Fruit fly (Drosophila melanogaster) whole organism, embryonic: ENCODE results near the gene CG9518.

Experiments used
- Atf-2 ChIP-seq: fragments of 200-800 bp; sonication (Bioruptor generic); optimal IDR thresholded peaks from 2 replicates; lab custom pipeline; 2016; ENCODE audit warnings: missing biosample characterization, missing genetic modification characterization
- BEAF-32 ChIP-seq: fragments of 200-800 bp; sonication (Bioruptor generic); optimal IDR thresholded peaks from 3 replicates; lab custom pipeline; 2017; ENCODE audit warnings: missing biosample characterization, missing genetic modification characterization, mild to moderate bottlenecking, moderate library complexity, missing genetic modification reagents
- CG10209 ChIP-seq: fragments of 200-800 bp; sonication (Bioruptor generic); optimal IDR thresholded peaks from 3 replicates; lab custom pipeline; 2017; ENCODE audit warnings: missing biosample characterization, mild to moderate bottlenecking, missing genetic modification characterization, missing genetic modification reagents
- CG10274 ChIP-seq: fragments of 200-800 bp; sonication (Bioruptor generic); optimal IDR thresholded peaks from 3 replicates; lab custom pipeline; 2017; ENCODE audit warnings: missing biosample characterization, mild to moderate bottlenecking, missing genetic modification characterization
- CG11247 ChIP-seq: fragments of 200-800 bp; sonication (Bioruptor generic); IDR thresholded peaks from 2 replicates; pipeline ENCODE4 v1.3.6; 2022; ENCODE audit warnings: missing biosample characterization, missing genetic modification characterization
- CG11456 ChIP-seq: fragments of 200-800 bp; sonication (Bioruptor generic); IDR thresholded peaks from 3 replicates; pipeline ENCODE4 v1.3.6; 2022; ENCODE audit warnings: missing biosample characterization, missing genetic modification characterization
- CG11504 ChIP-seq: fragments of 200-800 bp; sonication (Bioruptor generic); optimal IDR thresholded peaks from 3 replicates; lab custom pipeline; 2019; ENCODE audit warnings: missing biosample characterization, mild to moderate bottlenecking, missing genetic modification characterization, moderate library complexity
- CG12219 ChIP-seq: fragments of 200-800 bp; sonication (Bioruptor generic); optimal IDR thresholded peaks from 3 replicates; lab custom pipeline; 2018; ENCODE audit warnings: missing biosample characterization, mild to moderate bottlenecking, missing genetic modification characterization
- CG12659 ChIP-seq: fragments of 200-800 bp; sonication (Bioruptor generic); optimal IDR thresholded peaks from 3 replicates; lab custom pipeline; 2017; ENCODE audit warnings: mild to moderate bottlenecking, missing biosample characterization, missing genetic modification reagents, missing genetic modification characterization
- CG12769 ChIP-seq: fragments of 200-800 bp; sonication (Bioruptor generic); optimal IDR thresholded peaks from 2 replicates; lab custom pipeline; 2019; ENCODE audit warnings: missing biosample characterization, mild to moderate bottlenecking, missing genetic modification characterization, moderate library complexity
- CG12942 ChIP-seq: fragments of 200-800 bp; sonication (Bioruptor generic); optimal IDR thresholded peaks from 3 replicates; lab custom pipeline; 2016; ENCODE audit warnings: missing biosample characterization, missing genetic modification characterization
- CG14710 ChIP-seq: fragments of 200-800 bp; sonication (Bioruptor generic); optimal IDR thresholded peaks from 3 replicates; lab custom pipeline; 2019; ENCODE audit warnings: missing biosample characterization, mild to moderate bottlenecking, missing genetic modification characterization, moderate library complexity
- CG14860 ChIP-seq: fragments of 200-800 bp; sonication (Bioruptor generic); IDR thresholded peaks from 3 replicates; pipeline ENCODE4 v1.3.6; 2022; ENCODE audit warnings: missing biosample characterization, missing genetic modification characterization; ENCODE audit not compliant: partially characterized antibody
- CG15011 ChIP-seq: fragments of 200-800 bp; sonication (Bioruptor generic); optimal IDR thresholded peaks from 3 replicates; lab custom pipeline; 2018; ENCODE audit warnings: missing biosample characterization, mild to moderate bottlenecking, missing genetic modification characterization
- CG15479 ChIP-seq: fragments of 200-800 bp; sonication (Bioruptor generic); optimal IDR thresholded peaks from 3 replicates; lab custom pipeline; 2019; ENCODE audit warnings: missing biosample characterization, mild to moderate bottlenecking, missing genetic modification characterization, moderate library complexity
- CG2120 ChIP-seq: fragments of 200-800 bp; sonication (Bioruptor generic); optimal IDR thresholded peaks from 3 replicates; lab custom pipeline; 2016; ENCODE audit warnings: missing biosample characterization, missing genetic modification characterization
- CG30403 ChIP-seq: fragments of 200-800 bp; sonication (Bioruptor generic); optimal IDR thresholded peaks from 3 replicates; lab custom pipeline; 2016; ENCODE audit warnings: missing biosample characterization, missing genetic modification characterization
- CG3065 ChIP-seq: fragments of 200-800 bp; sonication (Bioruptor generic); optimal IDR thresholded peaks from 2 replicates; lab custom pipeline; 2016; ENCODE audit warnings: missing biosample characterization, missing genetic modification characterization
- CG31388 ChIP-seq: fragments of 200-800 bp; sonication (Bioruptor generic); optimal IDR thresholded peaks from 2 replicates; lab custom pipeline; 2016; ENCODE audit warnings: missing biosample characterization, missing genetic modification characterization
- CG3407 ChIP-seq: fragments of 200-800 bp; sonication (Bioruptor generic); optimal IDR thresholded peaks from 2 replicates; lab custom pipeline; 2018; ENCODE audit warnings: missing biosample characterization, mild to moderate bottlenecking, missing genetic modification characterization
- CG34376 ChIP-seq: fragments of 200-800 bp; sonication (Bioruptor generic); optimal IDR thresholded peaks from 2 replicates; lab custom pipeline; 2018; ENCODE audit warnings: missing biosample characterization, mild to moderate bottlenecking, missing genetic modification characterization
- CG34422 ChIP-seq: fragments of 200-800 bp; sonication (Bioruptor generic); IDR thresholded peaks from 3 replicates; pipeline ENCODE4 v1.3.6; 2022; ENCODE audit warnings: missing biosample characterization, missing genetic modification characterization
- CG6254 ChIP-seq: fragments of 200-800 bp; sonication (Bioruptor generic); optimal IDR thresholded peaks from 3 replicates; lab custom pipeline; 2017; ENCODE audit warnings: mild to moderate bottlenecking, missing biosample characterization, missing genetic modification reagents, missing genetic modification characterization
- CG9437 ChIP-seq: fragments of 200-800 bp; sonication (Bioruptor generic); optimal IDR thresholded peaks from 2 replicates; lab custom pipeline; 2018; ENCODE audit warnings: missing biosample characterization, mild to moderate bottlenecking, missing genetic modification characterization
- Dad ChIP-seq: fragments of 200-800 bp; sonication (Bioruptor generic); optimal IDR thresholded peaks from 3 replicates; lab custom pipeline; 2016; ENCODE audit warnings: missing biosample characterization, missing genetic modification characterization
- E2f2 ChIP-seq: fragments of 200-800 bp; sonication (Bioruptor generic); IDR thresholded peaks from 2 replicates; pipeline ENCODE4 v1.3.6; 2022; ENCODE audit warnings: missing biosample characterization, missing genetic modification characterization
- Elba2 ChIP-seq: fragments of 200-800 bp; sonication (Bioruptor generic); optimal IDR thresholded peaks from 3 replicates; lab custom pipeline; 2016; ENCODE audit warnings: missing biosample characterization, missing genetic modification characterization
- HLHmδ ChIP-seq: fragments of 200-800 bp; sonication (Bioruptor generic); optimal IDR thresholded peaks from 2 replicates; lab custom pipeline; 2018; ENCODE audit warnings: missing biosample characterization, mild to moderate bottlenecking, missing genetic modification characterization, moderate library complexity
- MESR4 ChIP-seq: fragments of 200-800 bp; sonication (Bioruptor generic); optimal IDR thresholded peaks from 2 replicates; lab custom pipeline; 2018; ENCODE audit warnings: missing biosample characterization, mild to moderate bottlenecking, missing genetic modification characterization, moderate library complexity
- Ssrp ChIP-seq: fragments of 200-800 bp; sonication (Bioruptor generic); optimal IDR thresholded peaks from 2 replicates; lab custom pipeline; 2018; ENCODE audit warnings: missing biosample characterization, mild to moderate bottlenecking, missing genetic modification characterization, moderate library complexity
- Stat92E ChIP-seq, 3 experiments: fragments of >200 bp in 2 of 3; fragments of 200-800 bp in 1 of 3; sonication (Bioruptor generic) in 1 of 3; optimal IDR thresholded peaks; 2 replicates each; lab custom pipeline; 2017 to 2019; ENCODE audit warnings: missing biosample characterization in 3 of 3, missing genetic modification characterization in 3 of 3, mild to moderate bottlenecking in 1 of 3, moderate library complexity in 1 of 3
- ara ChIP-seq: fragments of 200-800 bp; sonication (Bioruptor generic); IDR thresholded peaks from 2 replicates; pipeline ENCODE4 v1.3.6; 2022; ENCODE audit warnings: missing biosample characterization, missing genetic modification characterization
- ato ChIP-seq: fragments of 200-800 bp; sonication (Bioruptor generic); IDR thresholded peaks from 2 replicates; pipeline ENCODE4 v1.3.6; 2022; ENCODE audit warnings: missing biosample characterization, missing genetic modification characterization; ENCODE audit not compliant: partially characterized antibody
- bcd ChIP-seq: fragments of 200-800 bp; sonication (Bioruptor generic); optimal IDR thresholded peaks from 2 replicates; lab custom pipeline; 2017; ENCODE audit warnings: missing biosample characterization, mild to moderate bottlenecking, missing genetic modification characterization
- bowl ChIP-seq: fragments of 200-800 bp; sonication (Bioruptor generic); IDR thresholded peaks from 2 replicates; pipeline ENCODE4 v1.3.6; 2022; ENCODE audit warnings: missing biosample characterization, missing genetic modification characterization
- fd102C ChIP-seq: fragments of 200-800 bp; sonication (Bioruptor generic); optimal IDR thresholded peaks from 2 replicates; lab custom pipeline; 2018; ENCODE audit warnings: missing biosample characterization, mild to moderate bottlenecking, missing genetic modification characterization, moderate library complexity
- h ChIP-seq: fragments of >200 bp; optimal IDR thresholded peaks from 2 replicates; lab custom pipeline; 2017
- hbn ChIP-seq: fragments of 200-800 bp; sonication (Bioruptor generic); IDR thresholded peaks from 2 replicates; pipeline ENCODE4 v1.3.6; 2022; ENCODE audit warnings: missing biosample characterization, missing genetic modification characterization; ENCODE audit not compliant: partially characterized antibody
- maf-S ChIP-seq: fragments of 200-800 bp; sonication (Bioruptor generic); optimal IDR thresholded peaks from 2 replicates; lab custom pipeline; 2016; ENCODE audit warnings: missing biosample characterization, missing genetic modification characterization
- mld ChIP-seq: fragments of 200-800 bp; sonication (Bioruptor generic); IDR thresholded peaks from 3 replicates; pipeline ENCODE4 v1.3.6; 2022; ENCODE audit warnings: missing biosample characterization, missing genetic modification characterization; ENCODE audit not compliant: partially characterized antibody
- phol ChIP-seq: fragments of 200-800 bp; sonication (Bioruptor generic); optimal IDR thresholded peaks from 3 replicates; lab custom pipeline; 2018; ENCODE audit warnings: missing biosample characterization, mild to moderate bottlenecking, missing genetic modification characterization, moderate library complexity
- ranshi ChIP-seq: fragments of 200-800 bp; sonication (Bioruptor generic); IDR thresholded peaks from 2 replicates; pipeline ENCODE4 v1.3.6; 2022; ENCODE audit warnings: missing biosample characterization, missing genetic modification characterization
- sqz ChIP-seq: fragments of 200-800 bp; sonication (Bioruptor generic); optimal IDR thresholded peaks from 3 replicates; lab custom pipeline; 2018; ENCODE audit warnings: missing biosample characterization, mild to moderate bottlenecking, missing genetic modification characterization
- trem ChIP-seq: fragments of 200-800 bp; optimal IDR thresholded peaks from 3 replicates; lab custom pipeline; 2019; ENCODE audit warnings: missing biosample characterization, mild to moderate bottlenecking, missing genetic modification characterization, moderate library complexity
- ttk ChIP-seq: fragments of 200-800 bp; sonication (Bioruptor generic); IDR thresholded peaks from 2 replicates; pipeline ENCODE4 v2.1.2; 2022; ENCODE audit warnings: missing biosample characterization, missing genetic modification characterization
- unpg ChIP-seq: fragments of 200-800 bp; sonication (Bioruptor generic); optimal IDR thresholded peaks from 3 replicates; lab custom pipeline; 2018; ENCODE audit warnings: missing biosample characterization, mild to moderate bottlenecking, missing genetic modification characterization, moderate library complexity
- usp ChIP-seq: fragments of >200 bp; optimal IDR thresholded peaks from 2 replicates; lab custom pipeline; 2017; ENCODE audit warnings: missing biosample characterization, missing genetic modification characterization
- zf30C ChIP-seq: fragments of 200-800 bp; sonication (Bioruptor generic); optimal IDR thresholded peaks from 3 replicates; lab custom pipeline; 2018; ENCODE audit warnings: missing biosample characterization, mild to moderate bottlenecking, missing genetic modification characterization
- zfh2 ChIP-seq: fragments of 200-800 bp; sonication (Bioruptor generic); optimal IDR thresholded peaks from 2 replicates; lab custom pipeline; 2016; ENCODE audit warnings: missing biosample characterization, missing genetic modification characterization

The CG9518 gene

DNA sequence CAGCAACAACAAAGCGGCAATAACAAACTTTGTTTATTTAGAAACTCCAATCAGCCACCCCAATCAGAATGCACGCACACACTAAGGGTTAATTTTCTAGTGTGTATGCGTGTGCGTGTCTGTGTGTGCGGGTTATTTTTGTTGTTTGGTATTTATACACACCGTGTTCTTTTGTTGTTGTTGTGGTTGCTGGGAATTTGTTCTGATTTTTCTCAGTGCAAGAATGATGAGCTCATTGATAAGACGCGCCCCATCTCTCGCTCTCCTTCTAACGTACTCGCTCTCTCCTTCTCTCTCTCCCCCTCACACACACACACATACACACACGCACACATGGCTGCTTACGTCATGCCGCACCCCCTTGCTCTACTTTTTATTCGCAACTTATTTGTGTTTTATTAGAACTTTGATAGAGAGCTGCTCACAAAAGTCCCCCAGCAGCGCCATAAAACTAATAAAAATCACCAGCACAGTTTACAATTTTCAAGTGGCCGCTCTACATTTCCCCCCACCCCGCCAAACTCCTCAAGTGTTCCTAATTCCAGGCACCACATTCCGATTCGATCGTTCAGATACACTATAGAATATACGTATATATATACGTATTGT lies 31.1 kb downstream of the CG9518 start (continued):
- TF ChIP-seq CG12769 = peak; percentile 73
- no peak for TF ChIP-seq hbn (GFP tag; lab: Robert Waterston, UW)
- TF ChIP-seq phol (tag; lab: Kevin White, UChicago) = no peak
- TF ChIP-seq bcd (GFP tag; lab: Kevin White, UChicago) = peak; percentile 46
- no peak for TF ChIP-seq CG15011 (GFP tag; lab: Kevin White, UChicago)
- TF ChIP-seq bowl (GFP tag; lab: Robert Waterston, UW) = peak; percentile 23; the same call in 1 of the 2 replicates
- TF ChIP-seq CG34376 = peak; percentile 61
- TF ChIP-seq zf30C (GFP tag; lab: Kevin White, UChicago) = peak; percentile 91
- no peak for TF ChIP-seq MESR4 (GFP tag; lab: Kevin White, UChicago)
- no peak for TF ChIP-seq Elba2 (GFP tag; lab: Kevin White, UChicago)
- TF ChIP-seq Stat92E (GFP tag; optimal IDR thresholded peaks at IDR 0.05; lab: Kevin White, UChicago) = no peak
- no peak for TF ChIP-seq CG12942 (GFP tag; lab: Kevin White, UChicago)
- no peak for TF ChIP-seq fd102C (GFP tag; lab: Kevin White, UChicago)
- peak; percentile 26; the same call in 1 of the 2 replicates for TF ChIP-seq ara (GFP tag; lab: Robert Waterston, UW)
- TF ChIP-seq CG31388 (GFP tag; lab: Kevin White, UChicago) = no peak
- no peak for TF ChIP-seq BEAF-32 (GFP tag; lab: Kevin White, UChicago)
- peak; percentile 36; the same call in 1 of the 2 replicates for TF ChIP-seq CG11247 (GFP tag; lab: Robert Waterston, UW)
- TF ChIP-seq HLHmδ = no peak
- TF ChIP-seq CG14710 (tag; lab: Kevin White, UChicago) = no peak
- TF ChIP-seq ttk (GFP tag; lab: Robert Waterston, UW) = peak; percentile 60; the same call in 1 of the 2 replicates
- TF ChIP-seq CG10274 = no peak
- peak; percentile 30 for TF ChIP-seq maf-S
- peak; percentile 4 for TF ChIP-seq CG12219
- peak; percentile 23 for TF ChIP-seq CG30403 (GFP tag; lab: Kevin White, UChicago)
- TF ChIP-seq Atf-2 (GFP tag; lab: Kevin White, UChicago) = no peak
- TF ChIP-seq CG10209 = peak; percentile 33
- TF ChIP-seq CG12659 = peak; percentile 2
- TF ChIP-seq CG14860 (GFP tag; lab: Robert Waterston, UW) = no peak
- peak; percentile 70 for TF ChIP-seq zfh2 (GFP tag; lab: Kevin White, UChicago)
- TF ChIP-seq trem (tag; lab: Kevin White, UChicago) = no peak
- no peak for TF ChIP-seq CG3407
- no peak for TF ChIP-seq sqz (GFP tag; lab: Kevin White, UChicago)
- no peak for TF ChIP-seq ato (GFP tag; lab: Robert Waterston, UW)
- TF ChIP-seq CG6254 (GFP tag; lab: Kevin White, UChicago) = no peak
- no peak for TF ChIP-seq E2f2 (GFP tag; lab: Robert Waterston, UW)
- TF ChIP-seq ranshi = peak; percentile 51
- TF ChIP-seq CG11456 (GFP tag; lab: Robert Waterston, UW) = peak; percentile 62; the same call in 1 of the 3 replicates
- TF ChIP-seq CG9437 = no peak
- peak; percentile 37 for TF ChIP-seq unpg (GFP tag; lab: Kevin White, UChicago)
- TF ChIP-seq CG15479 = no peak
- no peak for TF ChIP-seq mld (GFP tag; lab: Robert Waterston, UW)
- peak; percentile 64; the same call in 2 of the 3 replicates for TF ChIP-seq CG34422 (GFP tag; lab: Robert Waterston, UW)
- TF ChIP-seq usp (GFP tag; lab: Kevin White, UChicago) = no peak
- TF ChIP-seq CG3065 (GFP tag; lab: Kevin White, UChicago) = no peak
- TF ChIP-seq Dad = no peak
- TF ChIP-seq Ssrp (tag; lab: Kevin White, UChicago) = no peak
- peak; percentile 81 for TF ChIP-seq CG2120 (GFP tag; lab: Kevin White, UChicago)
- peak; percentile 13 for TF ChIP-seq CG11504
- no peak for TF ChIP-seq h (lab: Kevin White, UChicago)
